Worm (Caenorhabditis elegans) whole organism, early embryonic: ENCODE results near the gene acs-22.

Source experiments
- B0310.2 ChIP-seq: sonication (generic microtip); optimal IDR thresholded peaks from 2 replicates; lab custom pipeline; 2016; ENCODE audit warnings: mild to moderate bottlenecking, missing genetic modification characterization, missing compliant biosample characterization
- F13C5.2 ChIP-seq: sonication (generic microtip); optimal IDR thresholded peaks from 2 replicates; lab custom pipeline; 2017; ENCODE audit warnings: mild to moderate bottlenecking, missing genetic modification characterization, inconsistent platforms, missing compliant biosample characterization

DNA sequence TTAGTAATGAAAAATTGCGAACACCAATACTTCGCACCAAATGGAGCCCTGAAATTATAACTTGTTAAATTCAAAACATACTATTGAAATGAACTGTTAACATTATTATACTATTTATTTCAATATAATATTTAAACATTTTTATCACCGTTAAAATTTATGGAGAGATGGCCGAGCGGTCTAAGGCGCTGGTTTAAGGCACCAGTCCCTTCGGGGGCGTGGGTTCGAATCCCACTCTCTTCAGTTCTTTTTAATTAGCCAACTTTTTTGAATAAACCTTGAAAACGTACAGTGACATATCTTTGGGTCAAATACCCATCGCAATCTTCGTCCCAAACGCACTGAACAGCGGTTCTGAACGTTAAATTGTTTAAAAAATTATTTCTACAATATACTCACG, 8.4 kb downstream of the acs-22 start:
- TF ChIP-seq F13C5.2 = no peak
- no peak for TF ChIP-seq B0310.2
